Fruit fly (Drosophila melanogaster) whole organism, prepupa: ENCODE measurements around the gene CG42544.

ENCODE experiments used
- CG4318 ChIP-seq: fragments of 200-800 bp; sonication (Bioruptor generic); optimal IDR thresholded peaks from 3 replicates; lab custom pipeline; 2017; ENCODE audit warnings: missing biosample characterization, mild to moderate bottlenecking, missing genetic modification characterization
- Smox ChIP-seq: fragments of 200-800 bp; sonication (Bioruptor generic); optimal IDR thresholded peaks from 3 replicates; lab custom pipeline; 2016; ENCODE audit warnings: missing biosample characterization, missing genetic modification characterization
- achi ChIP-seq: fragments of 200-800 bp; sonication (Bioruptor generic); optimal IDR thresholded peaks from 3 replicates; lab custom pipeline; 2016; ENCODE audit warnings: missing biosample characterization, missing genetic modification characterization

DNA sequence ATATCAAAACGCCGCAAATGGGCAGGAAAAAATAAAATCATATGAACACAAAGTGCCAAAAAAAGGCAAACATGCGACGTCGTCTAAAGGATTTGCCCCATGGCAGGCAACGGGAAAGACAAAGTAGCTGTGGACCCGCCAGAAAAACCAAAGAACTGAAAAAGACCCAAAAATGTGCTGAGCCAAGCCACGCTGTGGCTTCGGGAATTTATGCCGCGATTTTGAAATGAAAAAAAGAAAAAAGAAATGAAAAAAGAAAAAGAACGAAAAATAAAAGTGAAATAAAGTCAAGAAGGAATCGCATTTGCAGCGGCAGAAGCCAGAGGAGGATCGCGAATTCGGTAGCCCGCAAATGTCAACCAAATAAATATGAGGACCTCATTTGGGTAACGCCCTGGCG lies 18.2 kb downstream of the CG42544 start:
- TF ChIP-seq CG4318 (GFP tag; lab: Kevin White, UChicago) = no peak
- TF ChIP-seq Smox (GFP tag; lab: Kevin White, UChicago) = no peak
- no peak for TF ChIP-seq achi
